Worm (Caenorhabditis elegans): ENCODE measurements around the gene F11C1.7.

The F11C1.7 gene

ce11 chrX:13038791-13039190 lies 49.6 kb downstream of the F11C1.7 start (continued):
- TF ChIP-seq bed-2 (GFP tag; IDR thresholded peaks at IDR 0.05) (no peak), lin-26 (GFP tag; IDR thresholded peaks at IDR 0.05) (peak; percentile 93), bed-1 (GFP tag; IDR thresholded peaks at IDR 0.05) (no peak), ztf-25 (GFP tag; IDR thresholded peaks at IDR 0.05) (0 out of 2 replicates have a peak, but pooled peaks have one; percentile 48), attf-5 (GFP tag; optimal IDR thresholded peaks at IDR 0.05) (no peak), ceh-27 (GFP tag; optimal IDR thresholded peaks at IDR 0.05) (no peak), dox-1 (GFP tag; IDR thresholded peaks at IDR 0.05) (peak; percentile 87; the same call in 1 of the 2 replicates), rcor-1 (GFP tag; IDR thresholded peaks at IDR 0.05) (peak; percentile 74; the same call in 1 of the 2 replicates), ztf-26 (tag; optimal IDR thresholded peaks at IDR 0.05) (no peak), dpff-1 (tag; optimal IDR thresholded peaks at IDR 0.05) (no peak), Y53G8AR.9 (GFP tag; conservative IDR thresholded peaks at IDR 0.05) (no peak), Y56A3A.18 (GFP tag; IDR thresholded peaks at IDR 0.05) (peak; percentile 27; the same call in 1 of the 2 replicates), Y67H2A.10 (GFP tag; conservative IDR thresholded peaks at IDR 0.05) (0 out of 2 replicates have a peak, but pooled peaks have one; percentile 20), gei-17 (GFP tag; optimal IDR thresholded peaks at IDR 0.05) (no peak), sdz-38 (tag; optimal IDR thresholded peaks at IDR 0.05) (no peak), ztf-18 (tag; optimal IDR thresholded peaks at IDR 0.05) (peak; percentile 62), mel-28 (tag; optimal IDR thresholded peaks at IDR 0.05; ENCODE audit: borderline replicate concordance) (no peak), madf-10 (tag; optimal IDR thresholded peaks at IDR 0.05) (peak; percentile 56), snpc-1.3 (tag; optimal IDR thresholded peaks at IDR 0.05; ENCODE audit: insufficient read depth) (peak; percentile 61), sea-2 (GFP tag; IDR thresholded peaks at IDR 0.05) (no peak), xnd-1 (tag; optimal IDR thresholded peaks at IDR 0.05) (no peak), K11D2.4 (GFP tag; IDR thresholded peaks at IDR 0.05) (0 out of 2 replicates have a peak, but pooled peaks have one; percentile 17), ceh-91 (GFP tag; IDR thresholded peaks at IDR 0.05) (no peak), tbx-9 (tag; optimal IDR thresholded peaks at IDR 0.05; ENCODE audit: borderline replicate concordance) (no peak), K12H6.12 (tag; optimal IDR thresholded peaks at IDR 0.05) (no peak), unc-62 (GFP tag; optimal IDR thresholded peaks at IDR 0.05) (no peak), die-1 (tag; optimal IDR thresholded peaks at IDR 0.05) (peak; percentile 83), lin-40 (tag; optimal IDR thresholded peaks at IDR 0.05) (peak; percentile 56), lin-54 (GFP tag; optimal IDR thresholded peaks at IDR 0.05) (no peak), snpc-1.1 (tag; optimal IDR thresholded peaks at IDR 0.05; ENCODE audit: insufficient read depth) (peak; percentile 43), nhr-90 (tag; optimal IDR thresholded peaks at IDR 0.05) (peak; percentile 83), hlh-12 (tag; optimal IDR thresholded peaks at IDR 0.05) (no peak), ztf-3 (GFP tag; optimal IDR thresholded peaks at IDR 0.05) (no peak), C17E4.6 (GFP tag; IDR thresholded peaks at IDR 0.05) (no peak), tlf-1 (GFP tag; optimal IDR thresholded peaks at IDR 0.05) (no peak), lag-1 (GFP tag; IDR thresholded peaks at IDR 0.05) (no peak), F10E7.11 (tag; optimal IDR thresholded peaks at IDR 0.05) (peak; percentile 54), chd-7 (tag; optimal IDR thresholded peaks at IDR 0.05) (peak; percentile 36), snpc-3.4 (tag; optimal IDR thresholded peaks at IDR 0.05) (peak; percentile 55), T26A5.8 (tag; optimal IDR thresholded peaks at IDR 0.05) (peak; percentile 44), somi-1 (GFP tag; optimal IDR thresholded peaks at IDR 0.05) (no peak), Y53F4B.3 (GFP tag; IDR thresholded peaks at IDR 0.05) (0 out of 2 replicates have a peak, but pooled peaks have one; percentile 12), lsy-27 (tag; optimal IDR thresholded peaks at IDR 0.05; ENCODE audit: borderline replicate concordance, insufficient read depth) (peak; percentile 69), rpc-1 (optimal IDR thresholded peaks at IDR 0.05) (peak; percentile 85), rpc-1 (tag; optimal IDR thresholded peaks at IDR 0.05) (peak; percentile 86), nhr-27 (tag; optimal IDR thresholded peaks at IDR 0.05) (no peak), zfh-2 (GFP tag; conservative IDR thresholded peaks at IDR 0.05) (no peak), lir-1 (GFP tag; conservative IDR thresholded peaks at IDR 0.05) (no peak), ceh-79 (tag; optimal IDR thresholded peaks at IDR 0.05) (no peak)

Data from whole organism, young adult.